Worm (Caenorhabditis elegans): ENCODE measurements around the gene gcy-6.

DNA sequence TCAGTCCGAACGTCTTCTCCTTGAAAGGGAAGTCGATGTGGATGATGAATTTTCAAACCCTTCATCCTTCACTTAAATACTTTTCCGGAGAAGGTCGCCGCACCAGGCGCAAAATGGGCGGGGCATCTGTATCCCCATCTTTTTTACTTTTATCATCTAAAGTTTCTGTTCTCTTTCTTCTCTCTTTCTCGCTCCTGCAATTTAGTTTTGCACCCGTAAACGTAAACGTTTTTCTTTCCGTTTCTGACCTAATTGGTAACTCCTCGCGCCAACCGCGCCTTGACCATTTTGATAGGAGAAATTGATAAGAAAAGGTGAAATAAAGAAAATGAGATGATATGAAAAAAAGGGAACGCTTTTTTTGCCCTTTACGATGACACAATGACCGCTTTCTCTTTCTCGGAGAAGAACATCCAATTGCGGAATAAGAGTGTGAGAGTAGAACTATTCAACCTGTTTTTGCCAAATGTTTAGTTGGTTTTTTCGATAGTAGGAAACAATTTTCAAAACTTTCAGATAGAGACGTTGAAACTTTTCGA is 21.0 kb downstream of the gcy-6 start, which contains the start of gene col-149:
- no peak for TF ChIP-seq tra-4 (tag; optimal IDR thresholded peaks at IDR 0.05)
- TF ChIP-seq ama-1 (optimal IDR thresholded peaks at IDR 0.05), result no peak
- no peak for TF ChIP-seq hmbx-1 (tag; optimal IDR thresholded peaks at IDR 0.05)
- TF ChIP-seq F13C5.2 (tag; optimal IDR thresholded peaks at IDR 0.05), result no peak
- TF ChIP-seq ceh-36 (tag; optimal IDR thresholded peaks at IDR 0.05), result no peak
- TF ChIP-seq flt-1 (GFP tag; IDR thresholded peaks at IDR 0.05), result no peak
- TF ChIP-seq scrt-1 (GFP tag; IDR thresholded peaks at IDR 0.05), result no peak
- TF ChIP-seq tbx-11 (GFP tag; IDR thresholded peaks at IDR 0.05), result no peak

All from whole organism, early embryonic.